Worm (Caenorhabditis elegans) whole organism, young adult: ENCODE measurements around the gene rbm-7.

Source experiments
- B0019.2 ChIP-seq: fragments of 200-800 bp; sonication (Bioruptor generic); conservative IDR thresholded peaks from 2 replicates; pipeline ENCODE4 v1.3.6; 2022; ENCODE audit warnings: missing genetic modification reagents, missing genetic modification characterization, missing compliant biosample characterization
- B0035.1 ChIP-seq: sonication (generic microtip); optimal IDR thresholded peaks from 2 replicates; lab custom pipeline; 2016; ENCODE audit warnings: missing genetic modification characterization, mild to moderate bottlenecking, missing compliant biosample characterization, missing genotype, missing genetic modification reagents
- C06A6.2 ChIP-seq: fragments of 200-800 bp; sonication (Bioruptor generic); conservative IDR thresholded peaks from 2 replicates; pipeline ENCODE4 v1.3.6; 2022; ENCODE audit warnings: missing genetic modification characterization, missing compliant biosample characterization
- D2030.7 ChIP-seq: fragments of 200-800 bp; sonication (Bioruptor generic); IDR thresholded peaks from 2 replicates; pipeline ENCODE4 v1.3.6; 2022; ENCODE audit warnings: missing genetic modification reagents, missing genetic modification characterization, missing compliant biosample characterization
- F10E7.11 ChIP-seq: sonication (generic microtip); optimal IDR thresholded peaks from 2 replicates; lab custom pipeline; 2017; ENCODE audit warnings: mild to moderate bottlenecking, missing genetic modification characterization, moderate library complexity, missing compliant biosample characterization
- F22D6.2 ChIP-seq: sonication (generic microtip); optimal IDR thresholded peaks from 2 replicates; lab custom pipeline; 2016; ENCODE audit warnings: mild to moderate bottlenecking, missing genetic modification characterization, missing compliant biosample characterization
- F23B12.7 ChIP-seq: sonication (generic microtip); optimal IDR thresholded peaks from 2 replicates; lab custom pipeline; 2017; ENCODE audit warnings: missing genetic modification characterization, mild to moderate bottlenecking, missing compliant biosample characterization, antibody characterized with exemption, moderate library complexity; ENCODE audit not compliant: insufficient read depth
- F37B4.10 ChIP-seq: fragments of 200-800 bp; sonication (Bioruptor generic); IDR thresholded peaks from 2 replicates; pipeline ENCODE4 v1.3.6; 2022; ENCODE audit warnings: missing genetic modification characterization, missing compliant biosample characterization
- F57A8.1 ChIP-seq: fragments of 200-800 bp; sonication (Bioruptor generic); optimal IDR thresholded peaks from 2 replicates; lab custom pipeline; 2018; ENCODE audit warnings: mild to moderate bottlenecking, missing genetic modification characterization, moderate library complexity, missing compliant biosample characterization
- F57C9.4 ChIP-seq: sonication (generic microtip); optimal IDR thresholded peaks from 2 replicates; lab custom pipeline; 2017; ENCODE audit warnings: mild to moderate bottlenecking, missing genetic modification characterization, missing compliant biosample characterization
- K12H6.12 ChIP-seq: fragments of 200-800 bp; sonication (Bioruptor generic); optimal IDR thresholded peaks from 2 replicates; lab custom pipeline; 2018; ENCODE audit warnings: mild to moderate bottlenecking, missing genetic modification characterization, missing compliant biosample characterization
- T07F8.4 ChIP-seq: sonication (generic microtip); optimal IDR thresholded peaks from 2 replicates; lab custom pipeline; 2016; ENCODE audit warnings: mild to moderate bottlenecking, missing genetic modification characterization, moderate library complexity, missing compliant biosample characterization
- Y67H2A.10 ChIP-seq: fragments of 200-800 bp; sonication (Bioruptor generic); conservative IDR thresholded peaks from 2 replicates; pipeline ENCODE4 v1.3.6; 2022; ENCODE audit warnings: missing genetic modification reagents, missing genetic modification characterization, missing compliant biosample characterization
- ama-1 ChIP-seq, 3 experiments: fragments of 150-350 bp in 1 of 3; sonication (generic microtip) in 2 of 3; optimal IDR thresholded peaks; 2 replicates each; lab custom pipeline; 2014 to 2018; ENCODE audit warnings: missing biosample characterization in 2 of 3, missing genetic modification characterization in 2 of 3, missing genetic modification reagents in 2 of 3
- aptf-2 ChIP-seq: fragments of 200-800 bp; sonication (Bioruptor generic); conservative IDR thresholded peaks from 2 replicates; pipeline ENCODE4 v1.3.6; 2022; ENCODE audit warnings: missing genetic modification reagents, missing genetic modification characterization, missing compliant biosample characterization
- aptf-3 ChIP-seq: fragments of 200-800 bp; sonication (Bioruptor generic); IDR thresholded peaks from 2 replicates; pipeline ENCODE4 v1.3.6; 2022; ENCODE audit warnings: missing genetic modification characterization, missing compliant biosample characterization
- atf-7 ChIP-seq: sonication (generic microtip); optimal IDR thresholded peaks from 2 replicates; lab custom pipeline; 2017; ENCODE audit warnings: mild to moderate bottlenecking, missing genetic modification characterization, missing compliant biosample characterization
- attf-3 ChIP-seq: fragments of 200-800 bp; sonication (Bioruptor generic); conservative IDR thresholded peaks from 2 replicates; pipeline ENCODE4 v1.3.6; 2022; ENCODE audit warnings: missing genetic modification reagents, missing genetic modification characterization, missing compliant biosample characterization
- attf-5 ChIP-seq: fragments of 200-800 bp; sonication (Bioruptor generic); optimal IDR thresholded peaks from 2 replicates; lab custom pipeline; 2018; ENCODE audit warnings: mild to moderate bottlenecking, missing genetic modification characterization, missing compliant biosample characterization
- bed-1 ChIP-seq: fragments of 200-800 bp; sonication (Bioruptor generic); IDR thresholded peaks from 2 replicates; pipeline ENCODE4 v1.3.6; 2022; ENCODE audit warnings: missing genetic modification reagents, missing genetic modification characterization, missing compliant biosample characterization
- bed-2 ChIP-seq: fragments of 200-800 bp; sonication (Bioruptor generic); IDR thresholded peaks from 2 replicates; pipeline ENCODE4 v1.3.6; 2022; ENCODE audit warnings: missing genetic modification reagents, missing genetic modification characterization, missing compliant biosample characterization
- ceh-40 ChIP-seq: fragments of 200-800 bp; sonication (Bioruptor generic); IDR thresholded peaks from 2 replicates; pipeline ENCODE4 v1.3.6; 2022; ENCODE audit warnings: missing genetic modification characterization, missing compliant biosample characterization
- ceh-91 ChIP-seq: fragments of 200-800 bp; sonication (Bioruptor generic); IDR thresholded peaks from 2 replicates; pipeline ENCODE4 v1.3.6; 2022; ENCODE audit warnings: missing genetic modification reagents, missing genetic modification characterization, missing compliant biosample characterization
- efl-1 ChIP-seq: fragments of 150-350 bp; optimal IDR thresholded peaks from 2 replicates; lab custom pipeline; 2014; ENCODE audit warnings: missing biosample characterization, missing genetic modification reagents, missing genetic modification characterization
- egl-44 ChIP-seq: fragments of 200-800 bp; sonication (Bioruptor generic); IDR thresholded peaks from 2 replicates; pipeline ENCODE4 v1.3.6; 2022; ENCODE audit warnings: missing genetic modification reagents, missing genetic modification characterization, missing compliant biosample characterization
- ekl-4 ChIP-seq: fragments of 200-800 bp; sonication (Bioruptor generic); IDR thresholded peaks from 2 replicates; pipeline ENCODE4 v1.3.6; 2022; ENCODE audit warnings: missing genetic modification reagents, missing genetic modification characterization, missing compliant biosample characterization
- him-1 ChIP-seq: sonication (generic microtip); optimal IDR thresholded peaks from 2 replicates; lab custom pipeline; 2016; ENCODE audit warnings: missing genotype, missing genetic modification reagents, missing genetic modification characterization, missing compliant biosample characterization
- hlh-26 ChIP-seq: fragments of 200-800 bp; sonication (Bioruptor generic); conservative IDR thresholded peaks from 2 replicates; pipeline ENCODE4 v1.3.6; 2022; ENCODE audit warnings: missing genetic modification reagents, missing genetic modification characterization, missing compliant biosample characterization
- lag-1 ChIP-seq: fragments of 200-800 bp; sonication (Bioruptor generic); IDR thresholded peaks from 2 replicates; pipeline ENCODE4 v1.3.6; 2022; ENCODE audit warnings: missing genetic modification reagents, missing genetic modification characterization, missing compliant biosample characterization
- let-526 ChIP-seq: fragments of 200-800 bp; sonication (Bioruptor generic); IDR thresholded peaks from 2 replicates; pipeline ENCODE4 v1.3.6; 2022; ENCODE audit warnings: missing genetic modification reagents, missing genetic modification characterization, missing compliant biosample characterization
- lin-40 ChIP-seq: sonication (generic microtip); optimal IDR thresholded peaks from 2 replicates; lab custom pipeline; 2016; ENCODE audit warnings: missing genetic modification characterization, mild to moderate bottlenecking, missing compliant biosample characterization, missing genotype, missing genetic modification reagents
- lir-1 ChIP-seq: fragments of 200-800 bp; sonication (Bioruptor generic); conservative IDR thresholded peaks from 2 replicates; pipeline ENCODE4 v1.3.6; 2022; ENCODE audit warnings: missing genetic modification reagents, missing genetic modification characterization, missing compliant biosample characterization
- madf-3 ChIP-seq: fragments of 200-800 bp; sonication (Bioruptor generic); IDR thresholded peaks from 2 replicates; pipeline ENCODE4 v1.3.6; 2022; ENCODE audit warnings: missing genetic modification reagents, missing genetic modification characterization, missing compliant biosample characterization
- mcd-1 ChIP-seq: fragments of 200-800 bp; sonication (Bioruptor generic); IDR thresholded peaks from 2 replicates; pipeline ENCODE4 v1.3.6; 2022; ENCODE audit warnings: missing genetic modification reagents, missing genetic modification characterization, missing compliant biosample characterization
- nhr-179 ChIP-seq: sonication (generic microtip); optimal IDR thresholded peaks from 2 replicates; lab custom pipeline; 2016; ENCODE audit warnings: mild to moderate bottlenecking, missing genetic modification characterization, missing compliant biosample characterization
- nhr-27 ChIP-seq: fragments of 200-800 bp; sonication (Bioruptor generic); optimal IDR thresholded peaks from 2 replicates; lab custom pipeline; 2018; ENCODE audit warnings: mild to moderate bottlenecking, missing genetic modification characterization, moderate library complexity, missing compliant biosample characterization
- nhr-80 ChIP-seq: sonication (generic microtip); optimal IDR thresholded peaks from 2 replicates; lab custom pipeline; 2016; ENCODE audit warnings: missing genetic modification characterization, missing compliant biosample characterization
- nhr-90 ChIP-seq: sonication (generic microtip); optimal IDR thresholded peaks from 2 replicates; lab custom pipeline; 2016; ENCODE audit warnings: missing genotype, mild to moderate bottlenecking, missing genetic modification characterization, missing compliant biosample characterization
- pha-4 ChIP-seq: fragments of 150-350 bp; sonication (generic microtip); optimal IDR thresholded peaks from 2 replicates; lab custom pipeline; 2014; ENCODE audit warnings: missing biosample characterization, missing genetic modification reagents, missing genetic modification characterization
- rec-8 ChIP-seq, 2 experiments: sonication (generic microtip); optimal IDR thresholded peaks; 2 replicates each; lab custom pipeline; 2016; ENCODE audit warnings: mild to moderate bottlenecking in 2 of 2, missing genetic modification characterization in 2 of 2, missing genetic modification reagents in 2 of 2, missing genotype in 2 of 2, missing biosample characterization in 1 of 2, missing compliant biosample characterization in 1 of 2, moderate library complexity in 1 of 2
- snpc-1.1 ChIP-seq: sonication (generic microtip); optimal IDR thresholded peaks from 2 replicates; lab custom pipeline; 2017; ENCODE audit warnings: missing genetic modification characterization, mild to moderate bottlenecking, missing compliant biosample characterization, antibody characterized with exemption, moderate library complexity, missing genotype, missing genetic modification reagents; ENCODE audit not compliant: insufficient read depth
- snpc-3.4 ChIP-seq: sonication (generic microtip); optimal IDR thresholded peaks from 2 replicates; lab custom pipeline; 2017; ENCODE audit warnings: missing genetic modification characterization, mild to moderate bottlenecking, missing compliant biosample characterization, antibody characterized with exemption, moderate library complexity, missing genotype, missing genetic modification reagents
- somi-1 ChIP-seq: fragments of 200-800 bp; sonication (Bioruptor generic); optimal IDR thresholded peaks from 2 replicates; lab custom pipeline; 2018; ENCODE audit warnings: mild to moderate bottlenecking, missing genetic modification characterization, missing compliant biosample characterization
- sptf-2 ChIP-seq: fragments of 200-800 bp; sonication (Bioruptor generic); optimal IDR thresholded peaks from 2 replicates; lab custom pipeline; 2018; ENCODE audit warnings: mild to moderate bottlenecking, missing genetic modification characterization, missing compliant biosample characterization
- tbp1 ChIP-seq: fragments of 200-800 bp; sonication (Bioruptor generic); optimal IDR thresholded peaks from 2 replicates; lab custom pipeline; 2018; ENCODE audit warnings: mild to moderate bottlenecking, missing genetic modification characterization, missing compliant biosample characterization
- tbx-9 ChIP-seq: sonication (generic microtip); optimal IDR thresholded peaks from 2 replicates; lab custom pipeline; 2016; ENCODE audit warnings: borderline replicate concordance, missing genetic modification characterization, inconsistent platforms, missing compliant biosample characterization
- ztf-18 ChIP-seq: sonication (generic microtip); optimal IDR thresholded peaks from 2 replicates; lab custom pipeline; 2016; ENCODE audit warnings: missing genotype, mild to moderate bottlenecking, missing genetic modification characterization, missing compliant biosample characterization
- ztf-3 ChIP-seq: fragments of 200-800 bp; sonication (Bioruptor generic); optimal IDR thresholded peaks from 2 replicates; lab custom pipeline; 2018; ENCODE audit warnings: mild to moderate bottlenecking, missing genetic modification characterization, missing compliant biosample characterization
- ztf-6 ChIP-seq: fragments of 200-800 bp; sonication (Bioruptor generic); IDR thresholded peaks from 2 replicates; pipeline ENCODE4 v1.3.6; 2022; ENCODE audit warnings: missing genetic modification reagents, missing genetic modification characterization, missing compliant biosample characterization

The rbm-7 gene

ce11 chrIII:12977559-12977958 is 45.9 kb upstream of the rbm-7 start, which contains the start of gene ZK1010.2:
Gene ZK1010.2 (minus strand): TSS chrIII:12977862.
- TF ChIP-seq tbx-9 (no peak), let-526 (no peak), pha-4 (tag; lab: Kevin White, UChicago) (no peak), egl-44 (0 out of 2 replicates have a peak, but pooled peaks have one; percentile 48), F23B12.7 (tag; lab: Kevin White, UChicago) (no peak), mcd-1 (GFP tag; lab: Robert Waterston, UW) (peak; percentile 71), B0019.2 (no peak), efl-1 (GFP tag; lab: Kevin White, UChicago) (no peak), bed-2 (no peak), ztf-3 (GFP tag; lab: Kevin White, UChicago) (no peak), nhr-179 (tag; lab: Kevin White, UChicago) (no peak), F57A8.1 (GFP tag; lab: Kevin White, UChicago) (no peak), ceh-40 (GFP tag; lab: Robert Waterston, UW) (0 out of 2 replicates have a peak, but pooled peaks have one; percentile 25), ekl-4 (peak; percentile 74), F22D6.2 (no peak), lir-1 (GFP tag; lab: Robert Waterston, UW) (no peak), ama-1 (optimal IDR thresholded peaks at IDR 0.05; lab: Kevin White, UChicago) (no peak), ama-1 (GFP tag; optimal IDR thresholded peaks at IDR 0.05; lab: Kevin White, UChicago) (no peak), lin-40 (tag; lab: Kevin White, UChicago) (no peak), K12H6.12 (tag; lab: Kevin White, UChicago) (no peak), nhr-90 (tag; lab: Kevin White, UChicago) (no peak), madf-3 (GFP tag; lab: Robert Waterston, UW) (peak; percentile 71; the same call in 1 of the 2 replicates), snpc-1.1 (tag; lab: Kevin White, UChicago) (no peak), F57C9.4 (tag; lab: Kevin White, UChicago) (no peak), lag-1 (GFP tag; lab: Robert Waterston, UW) (no peak), somi-1 (GFP tag; lab: Kevin White, UChicago) (no peak), tbp1 (GFP tag; lab: Kevin White, UChicago) (no peak), ztf-18 (no peak), rec-8 (tag; optimal IDR thresholded peaks at IDR 0.05; lab: Kevin White, UChicago) (no peak), snpc-3.4 (tag; lab: Kevin White, UChicago) (no peak), bed-1 (no peak), sptf-2 (GFP tag; lab: Kevin White, UChicago) (no peak), hlh-26 (GFP tag; lab: Robert Waterston, UW) (no peak), T07F8.4 (tag; lab: Kevin White, UChicago) (no peak), atf-7 (no peak), F37B4.10 (GFP tag; lab: Robert Waterston, UW) (no peak), nhr-80 (tag; lab: Kevin White, UChicago) (no peak), F10E7.11 (tag; lab: Kevin White, UChicago) (no peak), attf-5 (GFP tag; lab: Kevin White, UChicago) (no peak), attf-3 (GFP tag; lab: Robert Waterston, UW) (no peak), aptf-3 (GFP tag; lab: Robert Waterston, UW) (no peak), ceh-91 (GFP tag; lab: Robert Waterston, UW) (no peak), him-1 (tag; lab: Kevin White, UChicago) (no peak), aptf-2 (GFP tag; lab: Robert Waterston, UW) (no peak), B0035.1 (tag; lab: Kevin White, UChicago) (no peak), nhr-27 (tag; lab: Kevin White, UChicago) (no peak), C06A6.2 (no peak), Y67H2A.10 (GFP tag; lab: Robert Waterston, UW) (no peak), D2030.7 (GFP tag; lab: Robert Waterston, UW) (peak; percentile 41; the same call in 1 of the 2 replicates), ztf-6 (GFP tag; lab: Robert Waterston, UW) (no peak)
